Worm (Caenorhabditis elegans) whole organism, late embryonic: Measurements from ENCODE around the gene C02E7.8.

Experiments used
- C08G9.2 ChIP-seq: sonication (generic microtip); optimal IDR thresholded peaks from 2 replicates; lab custom pipeline; 2016; ENCODE audit warnings: mild to moderate bottlenecking, missing genetic modification characterization, moderate library complexity, missing compliant biosample characterization
- F13H6.1 ChIP-seq: sonication (generic microtip); optimal IDR thresholded peaks from 2 replicates; lab custom pipeline; 2016; ENCODE audit warnings: missing genetic modification characterization, missing compliant biosample characterization
- K02D7.2 ChIP-seq: sonication (generic microtip); optimal IDR thresholded peaks from 2 replicates; lab custom pipeline; 2017; ENCODE audit warnings: mild to moderate bottlenecking, missing genetic modification characterization, missing compliant biosample characterization
- K09A11.1 ChIP-seq: sonication (generic microtip); optimal IDR thresholded peaks from 2 replicates; lab custom pipeline; 2017; ENCODE audit warnings: antibody characterized with exemption, mild to moderate bottlenecking, missing genetic modification characterization, missing compliant biosample characterization; ENCODE audit not compliant: insufficient read depth
- T23F11.4 ChIP-seq: fragments of 200-800 bp; sonication (Bioruptor generic); optimal IDR thresholded peaks from 2 replicates; lab custom pipeline; 2018; ENCODE audit warnings: mild to moderate bottlenecking, missing genetic modification characterization, missing compliant biosample characterization
- Y22D7AL.16 ChIP-seq: sonication (generic microtip); optimal IDR thresholded peaks from 2 replicates; lab custom pipeline; 2016; ENCODE audit warnings: missing genetic modification characterization, missing compliant biosample characterization
- ahr-1 ChIP-seq: sonication (generic microtip); optimal IDR thresholded peaks from 2 replicates; lab custom pipeline; 2016; ENCODE audit warnings: missing genetic modification characterization, missing compliant biosample characterization
- ceh-14 ChIP-seq: sonication (generic microtip); optimal IDR thresholded peaks from 2 replicates; lab custom pipeline; 2016; ENCODE audit warnings: missing genotype, missing genetic modification characterization, missing compliant biosample characterization
- ceh-19 ChIP-seq: fragments of 200-800 bp; sonication (Bioruptor generic); optimal IDR thresholded peaks from 2 replicates; lab custom pipeline; 2018; ENCODE audit warnings: mild to moderate bottlenecking, missing genetic modification characterization, missing compliant biosample characterization
- ceh-2 ChIP-seq: sonication (generic microtip); optimal IDR thresholded peaks from 2 replicates; lab custom pipeline; 2016; ENCODE audit warnings: missing genotype, missing genetic modification characterization, missing compliant biosample characterization
- ceh-22 ChIP-seq: sonication (generic microtip); optimal IDR thresholded peaks from 2 replicates; lab custom pipeline; 2017; ENCODE audit warnings: missing biosample characterization, missing genetic modification characterization
- ceh-24 ChIP-seq: sonication (generic microtip); optimal IDR thresholded peaks from 2 replicates; lab custom pipeline; 2016; ENCODE audit warnings: mild to moderate bottlenecking, missing genetic modification characterization, missing compliant biosample characterization
- ceh-30 ChIP-seq: fragments of 150-350 bp; optimal IDR thresholded peaks from 2 replicates; lab custom pipeline; 2014; ENCODE audit warnings: missing biosample characterization, missing genetic modification characterization
- ceh-31 ChIP-seq: sonication (generic microtip); optimal IDR thresholded peaks from 2 replicates; lab custom pipeline; 2016; ENCODE audit warnings: missing genetic modification characterization, missing compliant biosample characterization
- ceh-34 ChIP-seq: sonication (generic microtip); optimal IDR thresholded peaks from 2 replicates; lab custom pipeline; 2016; ENCODE audit warnings: mild to moderate bottlenecking, missing genetic modification characterization, missing compliant biosample characterization
- ceh-45 ChIP-seq: fragments of 200-800 bp; sonication (Bioruptor generic); IDR thresholded peaks from 2 replicates; pipeline ENCODE4 v1.3.6; 2022; ENCODE audit warnings: missing genetic modification reagents, missing genetic modification characterization, missing compliant biosample characterization
- ceh-48 ChIP-seq: sonication (generic microtip); optimal IDR thresholded peaks from 2 replicates; lab custom pipeline; 2016; ENCODE audit warnings: missing genetic modification characterization, inconsistent platforms, missing compliant biosample characterization
- ceh-6 ChIP-seq: fragments of 200-800 bp; sonication (Bioruptor generic); optimal IDR thresholded peaks from 2 replicates; lab custom pipeline; 2018; ENCODE audit warnings: mild to moderate bottlenecking, missing genetic modification characterization, missing compliant biosample characterization
- ceh-9 ChIP-seq: sonication (generic microtip); optimal IDR thresholded peaks from 2 replicates; lab custom pipeline; 2016; ENCODE audit warnings: mild to moderate bottlenecking, missing genetic modification characterization, inconsistent platforms, missing compliant biosample characterization
- dmd-4 ChIP-seq: sonication (generic microtip); optimal IDR thresholded peaks from 2 replicates; lab custom pipeline; 2016; ENCODE audit warnings: borderline replicate concordance, missing genetic modification characterization, missing compliant biosample characterization
- elt-2 ChIP-seq: sonication (generic microtip); optimal IDR thresholded peaks from 2 replicates; lab custom pipeline; 2016; ENCODE audit warnings: missing genetic modification reagents, missing genetic modification characterization, missing compliant biosample characterization
- eyg-1 ChIP-seq: sonication (generic microtip); optimal IDR thresholded peaks from 2 replicates; lab custom pipeline; 2016; ENCODE audit warnings: missing genotype, missing genetic modification characterization, missing compliant biosample characterization
- fax-1 ChIP-seq: sonication (generic microtip); optimal IDR thresholded peaks from 2 replicates; lab custom pipeline; 2016; ENCODE audit warnings: missing genotype, missing genetic modification characterization, missing compliant biosample characterization
- fkh-10 ChIP-seq: fragments of 150-350 bp; optimal IDR thresholded peaks from 2 replicates; lab custom pipeline; 2014; ENCODE audit warnings: missing biosample characterization, missing genetic modification reagents, missing genetic modification characterization
- hlh-15 ChIP-seq: sonication (generic microtip); optimal IDR thresholded peaks from 2 replicates; lab custom pipeline; 2016; ENCODE audit warnings: missing genetic modification characterization, missing compliant biosample characterization
- hlh-8 ChIP-seq: sonication (generic microtip); optimal IDR thresholded peaks from 2 replicates; lab custom pipeline; 2016; ENCODE audit warnings: missing genotype, missing genetic modification characterization, missing compliant biosample characterization
- lin-11 ChIP-seq: fragments of 200-800 bp; sonication (Bioruptor generic); optimal IDR thresholded peaks from 2 replicates; lab custom pipeline; 2018; ENCODE audit warnings: mild to moderate bottlenecking, missing genetic modification characterization, missing compliant biosample characterization
- mec-3 ChIP-seq: sonication (generic microtip); optimal IDR thresholded peaks from 2 replicates; lab custom pipeline; 2016; ENCODE audit warnings: borderline replicate concordance, missing genetic modification characterization, missing compliant biosample characterization
- nfya-1 ChIP-seq: sonication (generic microtip); optimal IDR thresholded peaks from 2 replicates; lab custom pipeline; 2017; ENCODE audit warnings: missing genetic modification characterization, mild to moderate bottlenecking, missing compliant biosample characterization, antibody characterized with exemption, moderate library complexity
- nhr-11 ChIP-seq: fragments of 150-350 bp; optimal IDR thresholded peaks from 2 replicates; lab custom pipeline; 2014; ENCODE audit warnings: missing biosample characterization, missing genetic modification characterization
- nhr-232 ChIP-seq: sonication (generic microtip); optimal IDR thresholded peaks from 2 replicates; lab custom pipeline; 2016; ENCODE audit warnings: missing genetic modification characterization, missing compliant biosample characterization
- odd-2 ChIP-seq: sonication (generic microtip); optimal IDR thresholded peaks from 2 replicates; lab custom pipeline; 2017; ENCODE audit warnings: antibody characterized with exemption, mild to moderate bottlenecking, missing genetic modification characterization, missing compliant biosample characterization
- pat-9 ChIP-seq: fragments of 200-800 bp; sonication (Bioruptor generic); optimal IDR thresholded peaks from 2 replicates; lab custom pipeline; 2018; ENCODE audit warnings: mild to moderate bottlenecking, missing genetic modification characterization, moderate library complexity, missing compliant biosample characterization
- pha-2 ChIP-seq: sonication (generic microtip); optimal IDR thresholded peaks from 2 replicates; lab custom pipeline; 2017; ENCODE audit warnings: mild to moderate bottlenecking, missing genetic modification characterization, missing compliant biosample characterization
- pqm-1 ChIP-seq: sonication (generic microtip); optimal IDR thresholded peaks from 2 replicates; lab custom pipeline; 2016; ENCODE audit warnings: missing genetic modification characterization, missing compliant biosample characterization
- ref-2 ChIP-seq: sonication (generic microtip); optimal IDR thresholded peaks from 2 replicates; lab custom pipeline; 2016; ENCODE audit warnings: missing genetic modification characterization, missing compliant biosample characterization
- rnt-1 ChIP-seq: sonication (generic microtip); optimal IDR thresholded peaks from 2 replicates; lab custom pipeline; 2016; ENCODE audit warnings: missing genetic modification characterization, missing compliant biosample characterization
- sdc-2 ChIP-seq: sonication (generic microtip); optimal IDR thresholded peaks from 2 replicates; lab custom pipeline; 2016; ENCODE audit warnings: missing genotype, missing genetic modification characterization, missing compliant biosample characterization
- sox-4 ChIP-seq: sonication (generic microtip); optimal IDR thresholded peaks from 2 replicates; lab custom pipeline; 2017; ENCODE audit warnings: mild to moderate bottlenecking, missing genetic modification characterization, inconsistent platforms, missing compliant biosample characterization
- syd-9 ChIP-seq: sonication (generic microtip); optimal IDR thresholded peaks from 2 replicates; lab custom pipeline; 2016; ENCODE audit warnings: mild to moderate bottlenecking, missing genetic modification characterization, moderate library complexity, missing compliant biosample characterization
- tbx-7 ChIP-seq: sonication (generic microtip); optimal IDR thresholded peaks from 2 replicates; lab custom pipeline; 2016; ENCODE audit warnings: missing genotype, missing genetic modification characterization, missing compliant biosample characterization
- ttx-3 ChIP-seq: sonication (generic microtip); optimal IDR thresholded peaks from 2 replicates; lab custom pipeline; 2016; ENCODE audit warnings: missing genetic modification reagents, missing genetic modification characterization, missing compliant biosample characterization
- unc-86 ChIP-seq: sonication (generic microtip); optimal IDR thresholded peaks from 2 replicates; lab custom pipeline; 2016; ENCODE audit warnings: missing genetic modification characterization, missing compliant biosample characterization
- zip-5 ChIP-seq: sonication (generic microtip); optimal IDR thresholded peaks from 2 replicates; lab custom pipeline; 2016; ENCODE audit warnings: missing genetic modification characterization, missing compliant biosample characterization

Gene C02E7.8

DNA sequence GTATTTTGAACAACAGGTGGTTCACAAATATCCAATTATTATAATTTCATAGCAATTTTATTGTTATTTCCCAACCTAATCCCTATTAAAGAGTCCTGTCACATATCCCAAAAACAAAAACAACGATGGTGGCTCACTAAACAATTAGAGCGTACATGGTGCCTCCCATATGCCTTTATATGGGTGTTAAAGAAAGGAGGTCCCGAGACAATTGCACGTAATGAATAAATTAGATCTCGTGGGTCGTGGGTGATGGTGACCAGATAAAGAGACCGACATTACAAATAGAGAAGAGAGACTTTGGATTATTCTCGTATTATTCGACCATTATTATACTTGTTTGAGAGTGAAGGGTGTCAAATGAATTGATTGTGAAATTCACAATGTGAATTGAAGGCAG is 46.6 kb upstream of the C02E7.8 start (continued):
- TF ChIP-seq ceh-24 (no peak), fax-1 (tag; lab: Kevin White, UChicago) (no peak), tbx-7 (tag; lab: Kevin White, UChicago) (no peak), eyg-1 (no peak), rnt-1 (tag; lab: Kevin White, UChicago) (no peak), ahr-1 (tag; lab: Kevin White, UChicago) (no peak), ceh-48 (tag; lab: Kevin White, UChicago) (no peak), ceh-6 (GFP tag; lab: Kevin White, UChicago) (no peak), nhr-232 (tag; lab: Kevin White, UChicago) (no peak)

DNA sequence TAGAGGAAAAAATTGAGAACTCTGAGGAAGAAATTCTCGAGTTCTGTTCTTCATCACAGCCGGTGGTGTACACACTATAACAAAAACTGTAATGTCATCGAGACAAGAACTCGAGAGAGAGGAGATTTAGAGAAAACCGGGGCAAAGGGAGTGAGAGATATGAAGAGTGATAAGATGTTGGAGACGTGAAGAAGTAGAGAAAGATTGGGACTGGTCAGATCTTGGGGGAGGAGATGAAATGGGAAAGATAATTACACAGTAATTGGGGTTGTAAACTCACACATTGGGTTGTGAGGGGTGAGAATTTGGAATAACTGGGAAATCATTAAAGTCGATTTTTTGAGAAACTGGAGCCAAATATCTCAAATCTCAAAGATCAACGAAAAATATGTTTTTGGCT is 45.2 kb upstream of the C02E7.8 start:
- TF ChIP-seq mec-3 (tag; lab: Kevin White, UChicago) = no peak
- no peak for TF ChIP-seq ceh-19 (GFP tag; lab: Kevin White, UChicago)
- no peak for TF ChIP-seq hlh-15 (tag; lab: Kevin White, UChicago)
- TF ChIP-seq ceh-22 (tag; lab: Kevin White, UChicago) = no peak
- TF ChIP-seq, all 69 proteins: peak for 0

DNA sequence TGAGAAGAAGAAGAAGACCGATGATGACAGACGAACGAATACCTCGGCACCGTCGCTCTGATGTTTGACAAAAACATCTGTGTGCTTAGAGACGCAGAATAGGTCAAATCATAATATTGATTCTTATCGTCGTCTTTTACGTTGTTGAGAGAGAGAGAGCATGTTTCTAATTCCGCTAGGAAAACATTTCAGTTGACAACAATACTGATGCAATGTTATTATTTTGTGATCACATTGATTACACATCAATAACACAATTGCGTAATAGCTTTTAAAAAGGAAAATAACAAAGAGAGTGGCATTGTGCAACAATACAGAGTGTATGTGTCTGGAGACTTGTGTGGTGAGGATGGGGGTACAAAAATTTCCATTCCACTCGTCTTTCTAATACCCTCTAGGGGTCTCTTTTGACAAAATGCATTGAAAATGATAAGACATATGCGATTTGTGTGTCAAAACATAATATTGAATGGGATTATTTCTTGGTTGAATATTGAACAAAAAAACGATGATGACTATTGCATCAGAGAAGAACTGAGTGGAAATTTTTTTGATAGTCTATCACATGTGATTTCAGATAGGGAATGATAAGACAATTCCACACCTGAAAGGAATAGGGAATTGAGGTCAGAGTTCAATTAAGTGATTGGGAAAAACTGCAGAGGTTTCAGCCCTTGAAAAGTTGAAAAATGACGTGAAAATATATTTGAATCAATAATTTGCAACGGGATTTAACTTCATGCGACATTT is 44.3 kb upstream of the C02E7.8 start:
- TF ChIP-seq ceh-34 = no peak
- no peak for TF ChIP-seq fax-1 (tag; lab: Kevin White, UChicago)
- no peak for TF ChIP-seq zip-5 (tag; lab: Kevin White, UChicago)
- peak; percentile 79 for TF ChIP-seq elt-2 (tag; lab: Kevin White, UChicago)
- TF ChIP-seq T23F11.4 (GFP tag; lab: Kevin White, UChicago) = no peak
- no peak for TF ChIP-seq ceh-30
- TF ChIP-seq pat-9 (tag; lab: Kevin White, UChicago) = no peak
- no peak for TF ChIP-seq nfya-1 (tag; lab: Kevin White, UChicago)

DNA sequence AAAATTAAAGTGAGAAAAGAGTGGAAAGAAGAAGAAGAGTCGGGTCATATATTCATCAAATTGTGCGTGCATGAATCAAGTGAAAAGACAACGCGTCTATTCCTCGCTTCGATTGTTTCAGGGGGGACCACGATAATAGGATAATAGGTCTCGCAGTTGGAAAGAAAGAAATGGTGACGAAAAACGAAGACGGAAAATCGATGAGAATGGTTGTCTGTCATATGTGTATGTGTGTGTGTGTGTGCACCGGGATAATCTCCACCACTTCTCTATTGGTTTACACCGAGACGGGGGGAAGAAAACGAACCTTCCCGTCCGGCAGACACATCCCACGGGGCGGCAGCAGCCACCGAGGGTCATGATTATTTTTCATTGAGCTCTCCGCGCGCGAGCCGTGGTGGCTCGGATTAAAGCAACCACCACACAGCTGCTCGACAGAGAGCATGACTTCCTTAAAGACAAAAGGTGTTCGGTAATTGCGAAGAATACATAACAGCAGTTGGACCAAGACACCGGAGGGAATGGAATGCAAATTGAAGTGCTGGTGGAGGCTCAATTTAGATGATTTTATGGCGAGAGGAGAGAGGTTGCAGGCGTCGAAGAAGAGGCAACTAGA is 43.5 kb upstream of the C02E7.8 start:
- peak; percentile 51 for TF ChIP-seq ceh-2 (tag; lab: Kevin White, UChicago)
- peak; percentile 57 for TF ChIP-seq ceh-31 (tag; lab: Kevin White, UChicago)
- TF ChIP-seq rnt-1 (tag; lab: Kevin White, UChicago) = peak; percentile 34
- TF ChIP-seq odd-2 = no peak
- no peak for TF ChIP-seq dmd-4 (tag; lab: Kevin White, UChicago)
- TF ChIP-seq unc-86 (tag; lab: Kevin White, UChicago) = no peak
- peak; percentile 60 for TF ChIP-seq ceh-19 (GFP tag; lab: Kevin White, UChicago)
- TF ChIP-seq ceh-9 (tag; lab: Kevin White, UChicago) = no peak
- TF ChIP-seq elt-2 (tag; lab: Kevin White, UChicago) = no peak
- TF ChIP-seq lin-11 (tag; lab: Kevin White, UChicago) = no peak
- TF ChIP-seq pat-9 (tag; lab: Kevin White, UChicago) = peak; percentile 21
- TF ChIP-seq nhr-232 (tag; lab: Kevin White, UChicago) = no peak
- no peak for TF ChIP-seq ceh-14 (tag; lab: Kevin White, UChicago)
- TF ChIP-seq Y22D7AL.16 (tag; lab: Kevin White, UChicago) = no peak
- peak; percentile 51 for TF ChIP-seq ceh-48 (tag; lab: Kevin White, UChicago)
- peak; percentile 64 for TF ChIP-seq ref-2 (tag; lab: Kevin White, UChicago)
- no peak for TF ChIP-seq sdc-2 (tag; lab: Kevin White, UChicago)
- no peak for TF ChIP-seq pqm-1 (tag; lab: Kevin White, UChicago)
- no peak for TF ChIP-seq ceh-6 (GFP tag; lab: Kevin White, UChicago)
- no peak for TF ChIP-seq K09A11.1
- no peak for TF ChIP-seq fkh-10 (GFP tag; lab: Kevin White, UChicago)
- TF ChIP-seq ttx-3 (tag; lab: Kevin White, UChicago) = no peak
- TF ChIP-seq sox-4 (tag; lab: Kevin White, UChicago) = no peak
- TF ChIP-seq F13H6.1 (tag; lab: Kevin White, UChicago) = no peak
- no peak for TF ChIP-seq hlh-8 (tag; lab: Kevin White, UChicago)
- TF ChIP-seq nhr-11 (tag; lab: Kevin White, UChicago) = no peak
- no peak for TF ChIP-seq C08G9.2
- peak; percentile 65 for TF ChIP-seq nfya-1 (tag; lab: Kevin White, UChicago)
- peak; percentile 13 for TF ChIP-seq pha-2 (tag; lab: Kevin White, UChicago)
- TF ChIP-seq syd-9 (tag; lab: Kevin White, UChicago) = no peak
- no peak for TF ChIP-seq K02D7.2
- TF ChIP-seq ceh-45 (GFP tag; lab: Robert Waterston, UW) = no peak
